Worm (Caenorhabditis elegans) whole organism, L2 larva: ENCODE results near the gene lsy-12.

Experiments
- C34F6.9 ChIP-seq: fragments of 150-350 bp; optimal IDR thresholded peaks from 2 replicates; lab custom pipeline; 2014; ENCODE audit warnings: missing biosample characterization, missing genetic modification characterization
- F13H6.1 ChIP-seq: sonication (generic microtip); optimal IDR thresholded peaks from 2 replicates; lab custom pipeline; 2016; ENCODE audit warnings: missing genetic modification characterization, missing compliant biosample characterization
- R02D3.7 ChIP-seq: fragments of 150-350 bp; optimal IDR thresholded peaks from 2 replicates; lab custom pipeline; 2014; ENCODE audit warnings: missing biosample characterization, missing genetic modification characterization
- Y55F3AM.14 ChIP-seq: fragments of 200-800 bp; sonication (Bioruptor generic); optimal IDR thresholded peaks from 2 replicates; lab custom pipeline; 2018; ENCODE audit warnings: mild to moderate bottlenecking, missing genetic modification characterization, missing compliant biosample characterization
- alr-1 ChIP-seq: fragments of 150-350 bp; optimal IDR thresholded peaks from 2 replicates; lab custom pipeline; 2014; ENCODE audit warnings: missing biosample characterization, missing genetic modification characterization
- ama-1 ChIP-seq: fragments of 150-350 bp; optimal IDR thresholded peaks from 2 replicates; lab custom pipeline; 2018; ENCODE audit warnings: inconsistent platforms
- blmp-1 ChIP-seq: sonication (generic microtip); optimal IDR thresholded peaks from 2 replicates; lab custom pipeline; 2017; ENCODE audit warnings: missing genetic modification characterization, mild to moderate bottlenecking, missing compliant biosample characterization, antibody characterized with exemption, moderate library complexity; ENCODE audit not compliant: insufficient read depth
- ceh-16 ChIP-seq: fragments of 150-350 bp; optimal IDR thresholded peaks from 2 replicates; lab custom pipeline; 2014; ENCODE audit warnings: missing biosample characterization, missing genetic modification characterization
- ceh-82 ChIP-seq: fragments of 150-350 bp; optimal IDR thresholded peaks from 2 replicates; lab custom pipeline; 2014; ENCODE audit warnings: missing biosample characterization, missing genetic modification characterization
- dmd-4 ChIP-seq: sonication (generic microtip); optimal IDR thresholded peaks from 2 replicates; lab custom pipeline; 2017; ENCODE audit warnings: missing biosample characterization, missing genetic modification characterization
- fos-1 ChIP-seq: fragments of 150-350 bp; optimal IDR thresholded peaks from 2 replicates; lab custom pipeline; 2014; ENCODE audit warnings: missing biosample characterization, missing genetic modification characterization
- gmeb-1 ChIP-seq: fragments of 150-350 bp; optimal IDR thresholded peaks from 2 replicates; lab custom pipeline; 2014; ENCODE audit warnings: missing biosample characterization, missing genetic modification characterization
- lin-11 ChIP-seq: fragments of 150-350 bp; sonication (generic microtip); optimal IDR thresholded peaks from 2 replicates; lab custom pipeline; 2014; ENCODE audit warnings: missing biosample characterization, missing genetic modification characterization, inconsistent platforms, mixed read lengths
- lin-13 ChIP-seq: fragments of 150-350 bp; optimal IDR thresholded peaks from 2 replicates; lab custom pipeline; 2014; ENCODE audit warnings: missing biosample characterization, missing genetic modification reagents, missing genetic modification characterization
- lsy-2 ChIP-seq, 2 experiments: fragments of 150-350 bp in 1 of 2; sonication (generic microtip) in 1 of 2; optimal IDR thresholded peaks; 2 replicates each; lab custom pipeline; 2014 to 2017; ENCODE audit warnings: missing biosample characterization in 2 of 2, missing genetic modification characterization in 2 of 2
- mab-5 ChIP-seq: fragments of 150-350 bp; optimal IDR thresholded peaks from 2 replicates; lab custom pipeline; 2014; ENCODE audit warnings: missing biosample characterization, missing genetic modification characterization
- mdl-1 ChIP-seq, 2 experiments: fragments of 150-350 bp in 1 of 2; sonication (generic microtip) in 1 of 2; optimal IDR thresholded peaks; 2 replicates each; lab custom pipeline; 2017; ENCODE audit warnings: missing biosample characterization in 2 of 2, missing genetic modification characterization in 2 of 2
- nhr-10 ChIP-seq: sonication (generic microtip); optimal IDR thresholded peaks from 2 replicates; lab custom pipeline; 2017; ENCODE audit warnings: missing biosample characterization, missing genetic modification characterization
- nhr-11 ChIP-seq: fragments of 150-350 bp; optimal IDR thresholded peaks from 2 replicates; lab custom pipeline; 2014; ENCODE audit warnings: missing biosample characterization, missing genetic modification characterization
- nhr-12 ChIP-seq: fragments of 150-350 bp; optimal IDR thresholded peaks from 2 replicates; lab custom pipeline; 2014; ENCODE audit warnings: missing biosample characterization, missing genetic modification characterization
- nhr-129 ChIP-seq: fragments of 150-350 bp; optimal IDR thresholded peaks from 2 replicates; lab custom pipeline; 2014; ENCODE audit warnings: missing biosample characterization, missing genetic modification characterization
- nhr-21 ChIP-seq: fragments of 150-350 bp; optimal IDR thresholded peaks from 2 replicates; lab custom pipeline; 2014; ENCODE audit warnings: missing biosample characterization, missing genetic modification characterization
- nhr-23 ChIP-seq: fragments of 150-350 bp; optimal IDR thresholded peaks from 2 replicates; lab custom pipeline; 2014; ENCODE audit warnings: missing biosample characterization, missing genetic modification reagents, missing genetic modification characterization
- nhr-25 ChIP-seq: fragments of 150-350 bp; sonication (generic microtip); optimal IDR thresholded peaks from 3 replicates; lab custom pipeline; 2014; ENCODE audit warnings: missing biosample characterization, missing genetic modification characterization
- nhr-6 ChIP-seq: fragments of 150-350 bp; optimal IDR thresholded peaks from 2 replicates; lab custom pipeline; 2014; ENCODE audit warnings: missing biosample characterization, missing genetic modification characterization
- nhr-77 ChIP-seq: fragments of 150-350 bp; optimal IDR thresholded peaks from 2 replicates; lab custom pipeline; 2014; ENCODE audit warnings: missing biosample characterization, missing genetic modification characterization
- sem-4 ChIP-seq: fragments of 150-350 bp; optimal IDR thresholded peaks from 2 replicates; lab custom pipeline; 2014; ENCODE audit warnings: missing biosample characterization, missing genetic modification reagents, missing genetic modification characterization
- skn-1 ChIP-seq: sonication (generic microtip); optimal IDR thresholded peaks from 2 replicates; lab custom pipeline; 2017; ENCODE audit warnings: missing biosample characterization, missing genetic modification characterization
- sma-3 ChIP-seq: sonication (generic microtip); optimal IDR thresholded peaks from 2 replicates; lab custom pipeline; 2016; ENCODE audit warnings: missing genetic modification reagents, missing genetic modification characterization, missing compliant biosample characterization
- sma-9 ChIP-seq, 2 experiments: fragments of 150-350 bp in 1 of 2; sonication (generic microtip) in 1 of 2; optimal IDR thresholded peaks; 2 replicates each; lab custom pipeline; 2014 to 2016; ENCODE audit warnings: missing genetic modification characterization in 2 of 2, mild to moderate bottlenecking in 1 of 2, missing biosample characterization in 1 of 2, missing compliant biosample characterization in 1 of 2, missing genetic modification reagents in 1 of 2, moderate library complexity in 1 of 2
- snpc-4 ChIP-seq: fragments of 150-350 bp; optimal IDR thresholded peaks from 2 replicates; lab custom pipeline; 2014; ENCODE audit warnings: missing biosample characterization, missing genetic modification characterization
- unc-39 ChIP-seq: fragments of 150-350 bp; optimal IDR thresholded peaks from 2 replicates; lab custom pipeline; 2014; ENCODE audit warnings: missing biosample characterization, missing genetic modification characterization
- unc-55 ChIP-seq: fragments of 150-350 bp; sonication (generic microtip); optimal IDR thresholded peaks from 3 replicates; lab custom pipeline; 2014; ENCODE audit warnings: missing biosample characterization, missing genetic modification reagents, missing genetic modification characterization
- unc-62 ChIP-seq: fragments of 150-350 bp; optimal IDR thresholded peaks from 2 replicates; lab custom pipeline; 2014; ENCODE audit warnings: missing biosample characterization, missing genetic modification reagents, missing genetic modification characterization
- zag-1 ChIP-seq: fragments of 150-350 bp; optimal IDR thresholded peaks from 2 replicates; lab custom pipeline; 2014; ENCODE audit warnings: missing biosample characterization, missing genetic modification characterization
- ztf-4 ChIP-seq: fragments of 150-350 bp; optimal IDR thresholded peaks from 2 replicates; lab custom pipeline; 2014; ENCODE audit warnings: missing biosample characterization, missing genetic modification characterization

The lsy-12 gene

ce11 chrV:9853801-9854200 lies 6.0 kb downstream of the lsy-12 start:
- no peak for TF ChIP-seq blmp-1 (tag; lab: Kevin White, UChicago)
- no peak for TF ChIP-seq nhr-10 (tag; lab: Kevin White, UChicago)
- no peak for TF ChIP-seq Y55F3AM.14 (GFP tag; lab: Kevin White, UChicago)
- peak; percentile 5 for TF ChIP-seq nhr-129 (tag; lab: Kevin White, UChicago)
- no peak for TF ChIP-seq unc-62 (GFP tag; lab: Kevin White, UChicago)
- TF ChIP-seq lin-11 (tag; lab: Kevin White, UChicago) = no peak
- TF ChIP-seq alr-1 (tag; lab: Kevin White, UChicago) = no peak
- TF ChIP-seq unc-55 = peak; percentile 47
- no peak for TF ChIP-seq mab-5 (tag; lab: Kevin White, UChicago)
- no peak for TF ChIP-seq nhr-6 (tag; lab: Kevin White, UChicago)
- peak; percentile 55 for TF ChIP-seq C34F6.9
- TF ChIP-seq mdl-1 (tag; optimal IDR thresholded peaks at IDR 0.05; lab: Kevin White, UChicago) = no peak
- TF ChIP-seq nhr-77 (tag; lab: Kevin White, UChicago) = no peak
- TF ChIP-seq sem-4 = no peak
- no peak for TF ChIP-seq sma-9 (GFP tag; optimal IDR thresholded peaks at IDR 0.05; lab: Kevin White, UChicago)
- no peak for TF ChIP-seq sma-9 (tag; optimal IDR thresholded peaks at IDR 0.05; lab: Kevin White, UChicago)
- TF ChIP-seq sma-3 (GFP tag; lab: Kevin White, UChicago) = no peak
- TF ChIP-seq, all 48 proteins: peak for 3

DNA sequence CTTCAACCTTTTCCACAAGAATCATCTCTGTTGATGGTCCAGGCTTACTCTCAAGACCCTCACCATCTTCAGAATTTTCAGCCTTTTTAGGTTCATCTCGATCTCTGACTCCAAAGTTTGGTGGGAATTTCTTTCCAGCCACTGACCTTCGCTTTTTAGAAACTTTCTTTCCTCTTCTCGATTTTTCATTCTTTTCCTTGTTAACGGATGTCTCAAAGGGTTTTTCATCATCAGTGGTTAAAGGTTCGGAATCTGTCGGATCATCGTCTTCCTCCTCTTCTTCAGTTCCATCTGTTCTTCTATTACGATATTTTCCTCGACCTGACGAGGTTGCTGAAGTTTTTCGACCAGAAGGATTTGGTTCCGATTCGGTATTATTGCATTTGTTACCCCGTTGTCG lies 11.2 kb downstream of the lsy-12 start:
- TF ChIP-seq blmp-1 (tag; lab: Kevin White, UChicago) (no peak), sem-4 (no peak), C34F6.9 (no peak), nhr-11 (tag; lab: Kevin White, UChicago) (no peak), R02D3.7 (no peak), mab-5 (tag; lab: Kevin White, UChicago) (no peak), skn-1 (tag; lab: Kevin White, UChicago) (no peak), nhr-12 (tag; lab: Kevin White, UChicago) (no peak), gmeb-1 (tag; lab: Kevin White, UChicago) (no peak), ztf-4 (tag; lab: Kevin White, UChicago) (no peak), nhr-129 (tag; lab: Kevin White, UChicago) (no peak), lin-13 (GFP tag; lab: Kevin White, UChicago) (no peak), nhr-21 (tag; lab: Kevin White, UChicago) (no peak), snpc-4 (no peak), unc-55 (no peak), F13H6.1 (tag; lab: Kevin White, UChicago) (no peak), ama-1 (lab: Kevin White, UChicago) (no peak), nhr-77 (tag; lab: Kevin White, UChicago) (no peak), lsy-2 (tag; optimal IDR thresholded peaks at IDR 0.05; lab: Kevin White, UChicago) (no peak)

- TF ChIP-seq lin-13 (GFP tag; lab: Kevin White, UChicago) = no peak
- no peak for TF ChIP-seq sem-4
- TF ChIP-seq Y55F3AM.14 (GFP tag; lab: Kevin White, UChicago) = no peak
- TF ChIP-seq dmd-4 (tag; lab: Kevin White, UChicago) = no peak
- no peak for TF ChIP-seq mab-5 (tag; lab: Kevin White, UChicago)
- TF ChIP-seq alr-1 (tag; lab: Kevin White, UChicago) = no peak
- TF ChIP-seq blmp-1 (tag; lab: Kevin White, UChicago) = no peak
- no peak for TF ChIP-seq nhr-23 (tag; lab: Kevin White, UChicago)
- no peak for TF ChIP-seq ceh-82 (tag; lab: Kevin White, UChicago)
- TF ChIP-seq sma-3 (GFP tag; lab: Kevin White, UChicago) = no peak
- no peak for TF ChIP-seq ceh-16 (tag; lab: Kevin White, UChicago)
- no peak for TF ChIP-seq skn-1 (tag; lab: Kevin White, UChicago)
- TF ChIP-seq zag-1 (tag; lab: Kevin White, UChicago) = no peak
- no peak for TF ChIP-seq gmeb-1 (tag; lab: Kevin White, UChicago)
- no peak for TF ChIP-seq C34F6.9
- TF ChIP-seq fos-1 (tag; lab: Kevin White, UChicago) = no peak
- no peak for TF ChIP-seq nhr-21 (tag; lab: Kevin White, UChicago)
- no peak for TF ChIP-seq unc-39 (tag; lab: Kevin White, UChicago)
- TF ChIP-seq nhr-25 = no peak
Measured at ce11 chrV:9843376-9843916, 16.3 kb downstream of the lsy-12 start, which contains the start of gene sru-8. sru-8 (plus strand) TSS chrV:9843866.
